Fruit fly (Drosophila melanogaster) S2 (cell line): ENCODE data around the gene CG44037.

ENCODE experiments used
- CG8478 ChIP-seq: fragments of >200 bp; optimal IDR thresholded peaks from 2 replicates; lab custom pipeline; 2018
- CTCF ChIP-seq, 2 experiments: fragments of >200 bp; optimal IDR thresholded peaks; 2 replicates each; lab custom pipeline; 2018

DNA sequence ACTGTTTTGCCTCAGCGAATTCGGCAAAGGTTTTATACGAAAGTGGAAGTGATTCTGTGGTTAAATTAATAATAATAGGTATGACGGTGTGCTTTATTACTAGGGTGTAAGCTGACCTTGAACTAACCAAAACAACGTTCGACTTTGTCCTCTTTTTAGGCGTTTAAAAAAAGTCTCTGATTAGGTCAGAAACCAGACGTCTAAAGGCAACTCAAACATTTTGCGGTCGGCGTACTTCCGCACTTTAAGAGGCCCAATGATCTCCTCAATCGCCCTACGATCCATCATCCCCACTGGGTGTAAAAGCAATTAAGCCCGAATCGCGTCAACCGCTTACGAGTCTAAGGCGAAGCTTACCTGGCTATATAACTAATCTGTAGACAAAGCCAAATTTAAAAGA, 19.4 kb upstream of the CG44037 start, which contains the start of gene Cyp313a3:
- TF ChIP-seq CG8478 (lab: Kevin White, UChicago) (no peak), CTCF (optimal IDR thresholded peaks at IDR 0.05; lab: Kevin White, UChicago) (no peak)
